Fruit fly (Drosophila melanogaster): ENCODE results near the gene Srg1.

The Srg1 gene

dm6 chr3R:24829887-24830351 lies 34.6 kb downstream of the Srg1 start, which contains the start of the genes Kaz and CG43273 (continued):
- TF ChIP-seq Elba2 (GFP tag; optimal IDR thresholded peaks at IDR 0.05) (no peak), Nf-YC (tag; optimal IDR thresholded peaks at IDR 0.05) (no peak), Nf-YB (GFP tag; optimal IDR thresholded peaks at IDR 0.05) (no peak), CHES-1-like (GFP tag; optimal IDR thresholded peaks at IDR 0.05) (no peak), CG2712 (tag; optimal IDR thresholded peaks at IDR 0.05) (peak; percentile 70), Max (GFP tag; optimal IDR thresholded peaks at IDR 0.05) (peak; percentile 56), vfl (GFP tag; optimal IDR thresholded peaks at IDR 0.05) (no peak), Gug (GFP tag; IDR thresholded peaks at IDR 0.05) (no peak; the same call in 3 of the 4 replicates), CG18764 (GFP tag; optimal IDR thresholded peaks at IDR 0.05) (no peak), Poxn (GFP tag; IDR thresholded peaks at IDR 0.05) (no peak), CG17612 (GFP tag; IDR thresholded peaks at IDR 0.05) (no peak), Lim3 (GFP tag; IDR thresholded peaks at IDR 0.05) (no peak), pita (GFP tag; optimal IDR thresholded peaks at IDR 0.05) (no peak), emc (GFP tag; optimal IDR thresholded peaks at IDR 0.05) (no peak), Bdp1 (GFP tag; optimal IDR thresholded peaks at IDR 0.05) (no peak), Ets65A (GFP tag) (peak; percentile 87), CG17361 (GFP tag; IDR thresholded peaks at IDR 0.05) (no peak; the same call in 2 of the 3 replicates), jigr1 (GFP tag; IDR thresholded peaks at IDR 0.05) (no peak), ab (GFP tag; optimal IDR thresholded peaks at IDR 0.05) (no peak), ci (GFP tag; IDR thresholded peaks at IDR 0.05) (no peak), CG14860 (GFP tag; IDR thresholded peaks at IDR 0.05; ENCODE audit: partially characterized antibody) (no peak), sd (tag; optimal IDR thresholded peaks at IDR 0.05) (no peak), knrl (GFP tag; IDR thresholded peaks at IDR 0.05; ENCODE audit: partially characterized antibody) (no peak), scrt (GFP tag; optimal IDR thresholded peaks at IDR 0.05) (peak; percentile 42), ham (GFP tag; IDR thresholded peaks at IDR 0.05) (no peak), HmgZ (tag; optimal IDR thresholded peaks at IDR 0.05) (peak; percentile 74), CG12236 (GFP tag; optimal IDR thresholded peaks at IDR 0.05) (no peak), jumu (GFP tag; optimal IDR thresholded peaks at IDR 0.05) (no peak), caup (GFP tag; optimal IDR thresholded peaks at IDR 0.05; ENCODE audit: severe bottlenecking) (no peak), ro (GFP tag; IDR thresholded peaks at IDR 0.05) (no peak), Dll (GFP tag; IDR thresholded peaks at IDR 0.05; ENCODE audit: partially characterized antibody) (0 out of 4 replicates have a peak, but pooled peaks have one; percentile 25), yki (optimal IDR thresholded peaks at IDR 0.05) (no peak), danr (GFP tag; IDR thresholded peaks at IDR 0.05) (no peak), Trl (optimal IDR thresholded peaks at IDR 0.05) (no peak), Trl (GFP tag; optimal IDR thresholded peaks at IDR 0.05) (no peak), CG7271 (tag; optimal IDR thresholded peaks at IDR 0.05) (peak; percentile 2), Atf6 (GFP tag; IDR thresholded peaks at IDR 0.05) (no peak), CG6272 (GFP tag; IDR thresholded peaks at IDR 0.05) (peak; percentile 40; the same call in 1 of the 2 replicates), toy (GFP tag; IDR thresholded peaks at IDR 0.05) (no peak), seq (GFP tag; IDR thresholded peaks at IDR 0.05) (no peak), CG15479 (GFP tag; optimal IDR thresholded peaks at IDR 0.05) (no peak), crol (GFP tag; IDR thresholded peaks at IDR 0.05) (no peak), cad (GFP tag; optimal IDR thresholded peaks at IDR 0.05) (no peak), ase (GFP tag; IDR thresholded peaks at IDR 0.05) (no peak), unc-4 (GFP tag; IDR thresholded peaks at IDR 0.05; ENCODE audit: partially characterized antibody) (no peak), CG11723 (GFP tag; optimal IDR thresholded peaks at IDR 0.05) (no peak), hkb (optimal IDR thresholded peaks at IDR 0.05) (no peak), hkb (GFP tag; IDR thresholded peaks at IDR 0.05) (no peak), Adf1 (GFP tag; IDR thresholded peaks at IDR 0.05) (no peak), Kr (GFP tag; optimal IDR thresholded peaks at IDR 0.05) (no peak), gsb-n (tag; optimal IDR thresholded peaks at IDR 0.05) (no peak), CG1024 (GFP tag; IDR thresholded peaks at IDR 0.05) (no peak), CG32767 (GFP tag; IDR thresholded peaks at IDR 0.05) (no peak; the same call in 1 of the 2 replicates), pum (GFP tag; optimal IDR thresholded peaks at IDR 0.05) (peak; percentile 0)

All from whole organism, embryonic.